Worm (Caenorhabditis elegans) whole organism, late embryonic: ENCODE results near the gene ppm-1.H.

ENCODE experiments used
- Y22D7AL.16 ChIP-seq: sonication (generic microtip); optimal IDR thresholded peaks from 2 replicates; lab custom pipeline; 2016; ENCODE audit warnings: missing genetic modification characterization, missing compliant biosample characterization
- ahr-1 ChIP-seq: sonication (generic microtip); optimal IDR thresholded peaks from 2 replicates; lab custom pipeline; 2016; ENCODE audit warnings: missing genetic modification characterization, missing compliant biosample characterization
- ceh-18 ChIP-seq: sonication (generic microtip); optimal IDR thresholded peaks from 2 replicates; lab custom pipeline; 2016; ENCODE audit warnings: missing genetic modification characterization, missing compliant biosample characterization
- ceh-2 ChIP-seq: sonication (generic microtip); optimal IDR thresholded peaks from 2 replicates; lab custom pipeline; 2016; ENCODE audit warnings: missing genotype, missing genetic modification characterization, missing compliant biosample characterization
- ceh-30 ChIP-seq: fragments of 150-350 bp; optimal IDR thresholded peaks from 2 replicates; lab custom pipeline; 2014; ENCODE audit warnings: missing biosample characterization, missing genetic modification characterization
- ceh-45 ChIP-seq: fragments of 200-800 bp; sonication (Bioruptor generic); IDR thresholded peaks from 2 replicates; pipeline ENCODE4 v1.3.6; 2022; ENCODE audit warnings: missing genetic modification reagents, missing genetic modification characterization, missing compliant biosample characterization
- ceh-6 ChIP-seq: fragments of 200-800 bp; sonication (Bioruptor generic); optimal IDR thresholded peaks from 2 replicates; lab custom pipeline; 2018; ENCODE audit warnings: mild to moderate bottlenecking, missing genetic modification characterization, missing compliant biosample characterization
- ceh-9 ChIP-seq: sonication (generic microtip); optimal IDR thresholded peaks from 2 replicates; lab custom pipeline; 2016; ENCODE audit warnings: mild to moderate bottlenecking, missing genetic modification characterization, inconsistent platforms, missing compliant biosample characterization
- dve-1 ChIP-seq: sonication (generic microtip); optimal IDR thresholded peaks from 2 replicates; lab custom pipeline; 2017; ENCODE audit warnings: antibody characterized with exemption, mild to moderate bottlenecking, missing genetic modification characterization, missing compliant biosample characterization
- elt-2 ChIP-seq: sonication (generic microtip); optimal IDR thresholded peaks from 2 replicates; lab custom pipeline; 2016; ENCODE audit warnings: missing genetic modification reagents, missing genetic modification characterization, missing compliant biosample characterization
- elt-4 ChIP-seq: sonication (generic microtip); optimal IDR thresholded peaks from 2 replicates; lab custom pipeline; 2016; ENCODE audit warnings: missing genetic modification characterization, missing compliant biosample characterization
- fax-1 ChIP-seq: sonication (generic microtip); optimal IDR thresholded peaks from 2 replicates; lab custom pipeline; 2016; ENCODE audit warnings: missing genotype, missing genetic modification characterization, missing compliant biosample characterization
- gmeb-2 ChIP-seq: sonication (generic microtip); optimal IDR thresholded peaks from 2 replicates; lab custom pipeline; 2016; ENCODE audit warnings: missing genetic modification characterization, inconsistent platforms, missing compliant biosample characterization
- hlh-30 ChIP-seq: sonication (generic microtip); optimal IDR thresholded peaks from 2 replicates; lab custom pipeline; 2017; ENCODE audit warnings: antibody characterized with exemption, missing genetic modification characterization, missing compliant biosample characterization; ENCODE audit not compliant: insufficient read depth
- hlh-6 ChIP-seq: sonication (generic microtip); optimal IDR thresholded peaks from 2 replicates; lab custom pipeline; 2016; ENCODE audit warnings: missing genotype, missing genetic modification characterization, missing compliant biosample characterization
- hlh-8 ChIP-seq: sonication (generic microtip); optimal IDR thresholded peaks from 2 replicates; lab custom pipeline; 2016; ENCODE audit warnings: missing genotype, missing genetic modification characterization, missing compliant biosample characterization
- lin-11 ChIP-seq: fragments of 200-800 bp; sonication (Bioruptor generic); optimal IDR thresholded peaks from 2 replicates; lab custom pipeline; 2018; ENCODE audit warnings: mild to moderate bottlenecking, missing genetic modification characterization, missing compliant biosample characterization
- madf-2 ChIP-seq: sonication (generic microtip); optimal IDR thresholded peaks from 2 replicates; lab custom pipeline; 2017; ENCODE audit warnings: missing genetic modification characterization, missing compliant biosample characterization
- nfya-1 ChIP-seq: sonication (generic microtip); optimal IDR thresholded peaks from 2 replicates; lab custom pipeline; 2017; ENCODE audit warnings: missing genetic modification characterization, mild to moderate bottlenecking, missing compliant biosample characterization, antibody characterized with exemption, moderate library complexity
- nhr-11 ChIP-seq: fragments of 150-350 bp; optimal IDR thresholded peaks from 2 replicates; lab custom pipeline; 2014; ENCODE audit warnings: missing biosample characterization, missing genetic modification characterization
- odd-2 ChIP-seq: sonication (generic microtip); optimal IDR thresholded peaks from 2 replicates; lab custom pipeline; 2017; ENCODE audit warnings: antibody characterized with exemption, mild to moderate bottlenecking, missing genetic modification characterization, missing compliant biosample characterization
- pag-3 ChIP-seq: sonication (generic microtip); optimal IDR thresholded peaks from 2 replicates; lab custom pipeline; 2016; ENCODE audit warnings: missing compliant biosample characterization, missing genetic modification characterization, borderline replicate concordance
- pat-9 ChIP-seq: fragments of 200-800 bp; sonication (Bioruptor generic); optimal IDR thresholded peaks from 2 replicates; lab custom pipeline; 2018; ENCODE audit warnings: mild to moderate bottlenecking, missing genetic modification characterization, moderate library complexity, missing compliant biosample characterization
- pax-1 ChIP-seq: fragments of 150-350 bp; optimal IDR thresholded peaks from 2 replicates; lab custom pipeline; 2014; ENCODE audit warnings: missing biosample characterization, missing genetic modification characterization
- pqm-1 ChIP-seq: sonication (generic microtip); optimal IDR thresholded peaks from 2 replicates; lab custom pipeline; 2016; ENCODE audit warnings: missing genetic modification characterization, missing compliant biosample characterization
- ref-2 ChIP-seq: sonication (generic microtip); optimal IDR thresholded peaks from 2 replicates; lab custom pipeline; 2016; ENCODE audit warnings: missing genetic modification characterization, missing compliant biosample characterization
- rnt-1 ChIP-seq: sonication (generic microtip); optimal IDR thresholded peaks from 2 replicates; lab custom pipeline; 2016; ENCODE audit warnings: missing genetic modification characterization, missing compliant biosample characterization
- sdc-2 ChIP-seq: sonication (generic microtip); optimal IDR thresholded peaks from 2 replicates; lab custom pipeline; 2016; ENCODE audit warnings: missing genotype, missing genetic modification characterization, missing compliant biosample characterization
- sox-2 ChIP-seq: fragments of 200-800 bp; sonication (Bioruptor generic); IDR thresholded peaks from 2 replicates; pipeline ENCODE4 v1.3.6; 2022; ENCODE audit warnings: missing genetic modification reagents, missing genetic modification characterization, missing compliant biosample characterization
- unc-3 ChIP-seq, 2 experiments: fragments of 200-800 bp in 1 of 2; sonication (Bioruptor generic) in 1 of 2; sonication (generic microtip) in 1 of 2; conservative IDR thresholded peaks in 1 of 2; optimal IDR thresholded peaks in 1 of 2; 2 replicates each; pipeline versions ENCODE4 v1.3.6 to Lab custom; 2016 to 2022; ENCODE audit warnings: missing compliant biosample characterization in 2 of 2, missing genetic modification characterization in 2 of 2, missing genetic modification reagents in 1 of 2
- unc-42 ChIP-seq: sonication (generic microtip); optimal IDR thresholded peaks from 2 replicates; lab custom pipeline; 2016; ENCODE audit warnings: missing genotype, missing genetic modification characterization, missing compliant biosample characterization
- zip-5 ChIP-seq: sonication (generic microtip); optimal IDR thresholded peaks from 2 replicates; lab custom pipeline; 2016; ENCODE audit warnings: missing genetic modification characterization, missing compliant biosample characterization
- ztf-16 ChIP-seq: sonication (generic microtip); optimal IDR thresholded peaks from 2 replicates; lab custom pipeline; 2017; ENCODE audit warnings: missing genetic modification characterization, missing compliant biosample characterization

Gene ppm-1.H

DNA sequence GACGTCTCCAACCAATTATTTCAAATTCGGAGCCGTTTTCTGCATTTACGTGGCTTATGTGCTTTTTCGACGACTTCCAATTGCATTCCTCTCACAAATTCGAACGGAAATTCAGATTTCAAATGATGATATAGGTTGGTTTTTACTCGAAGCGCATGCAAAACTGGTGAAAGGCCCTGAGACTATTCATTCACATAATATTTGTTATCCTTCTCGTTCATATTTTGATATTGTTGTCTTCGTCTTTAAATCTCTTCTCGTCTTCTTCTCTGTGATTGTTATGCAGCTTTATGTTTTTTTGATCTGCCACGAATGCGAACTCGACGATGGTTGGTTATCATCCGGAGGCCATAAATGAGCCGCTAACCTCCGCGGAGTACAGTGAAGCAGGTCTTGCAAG is 14.8 kb upstream of the ppm-1.H start, which contains the start of gene hpo-12:
TSS of gene hpo-12 (plus strand) at position 301 of the 400 bp plus-strand sequence.
- no peak for TF ChIP-seq sox-2 (GFP tag; lab: Robert Waterston, UW)
- TF ChIP-seq fax-1: no peak
- TF ChIP-seq ztf-16: no peak
- TF ChIP-seq ahr-1 (tag; lab: Kevin White, UChicago): no peak
- TF ChIP-seq pat-9 (tag; lab: Kevin White, UChicago): no peak
- TF ChIP-seq unc-42: no peak
- TF ChIP-seq ceh-2 (tag; lab: Kevin White, UChicago): no peak
- TF ChIP-seq ceh-18 (tag; lab: Kevin White, UChicago): no peak
- no peak for TF ChIP-seq lin-11 (tag; lab: Kevin White, UChicago)
- TF ChIP-seq ceh-30 (tag; lab: Kevin White, UChicago): no peak
- no peak for TF ChIP-seq ceh-45 (GFP tag; lab: Robert Waterston, UW)
- no peak for TF ChIP-seq ceh-6
- TF ChIP-seq hlh-8 (tag; lab: Kevin White, UChicago): no peak
- TF ChIP-seq rnt-1 (tag; lab: Kevin White, UChicago): no peak

ce11 chrIV:12282157-12282789 is 14.2 kb upstream of the ppm-1.H start, which contains the start of the genes C42C1.12 and C42C1.19:
C42C1.12 (minus strand) TSS chrIV:12282207.
C42C1.19 (plus strand) TSS chrIV:12282739.
- TF ChIP-seq pax-1 (tag; lab: Kevin White, UChicago): no peak
- TF ChIP-seq sdc-2: no peak

- TF ChIP-seq ceh-18 (tag; lab: Kevin White, UChicago) (no peak), elt-2 (tag; lab: Kevin White, UChicago) (peak; percentile 16)
Observed at ce11 chrIV:12279340-12279739, 11.2 kb upstream of the ppm-1.H start, which contains the start of gene ltah-1.1. ltah-1.1 (plus strand) TSS chrIV:12279622.

DNA sequence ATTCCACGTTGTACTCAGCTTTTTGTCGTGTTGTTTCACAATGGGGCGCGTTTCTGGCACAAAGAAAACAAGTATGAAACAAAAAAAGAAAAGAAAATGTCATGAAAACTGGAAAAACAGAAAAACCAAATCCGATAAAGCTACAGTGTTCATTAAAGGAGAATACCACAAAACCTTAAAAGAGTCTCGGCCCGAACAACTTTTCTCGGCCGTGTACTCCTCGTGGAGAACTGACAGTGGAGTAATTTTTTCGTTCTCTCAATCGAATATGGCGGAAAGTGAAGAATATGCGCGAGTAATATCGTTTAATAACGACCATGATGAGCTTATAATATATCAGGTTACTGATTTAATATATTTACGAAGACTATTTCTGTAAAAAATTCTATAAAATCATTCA is 10.4 kb upstream of the ppm-1.H start, which contains the start of the genes tag-335 and vkmt-1:
TSS of gene tag-335 (minus strand) at position 88 of the 400 bp plus-strand sequence.
TSS of gene vkmt-1 (plus strand) at position 219 of the 400 bp plus-strand sequence.
- TF ChIP-seq ref-2 (no peak), nfya-1 (tag; lab: Kevin White, UChicago) (no peak), pqm-1 (tag; lab: Kevin White, UChicago) (no peak), nhr-11 (tag; lab: Kevin White, UChicago) (no peak), unc-3 (GFP tag; conservative IDR thresholded peaks at IDR 0.05; lab: Robert Waterston, UW) (no peak), unc-3 (tag; optimal IDR thresholded peaks at IDR 0.05; lab: Kevin White, UChicago) (no peak)

DNA sequence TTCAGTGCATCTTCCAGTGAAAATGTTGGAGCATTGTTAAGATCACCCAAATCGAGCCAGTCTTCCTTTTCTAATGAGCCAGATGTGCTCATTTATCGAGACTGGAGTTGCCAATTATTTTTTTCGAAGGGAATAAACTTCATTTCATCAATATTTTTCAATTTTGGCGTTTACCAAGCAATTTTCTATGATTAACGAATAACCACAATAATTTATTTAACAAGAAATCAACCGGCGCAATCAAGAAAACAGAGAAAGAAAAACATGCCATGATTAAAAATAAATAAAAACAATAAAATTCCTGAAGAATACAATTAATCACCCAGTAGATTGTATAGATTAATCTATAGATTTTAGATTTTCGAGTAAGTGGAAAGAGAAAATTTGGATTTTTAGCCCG is 7.8 kb upstream of the ppm-1.H start, which contains the start of gene vps-8:
TSS of gene vps-8 (minus strand) at position 101 of the 400 bp plus-strand sequence.
- TF ChIP-seq nhr-11 (tag; lab: Kevin White, UChicago) (no peak), madf-2 (no peak), gmeb-2 (tag; lab: Kevin White, UChicago) (no peak), zip-5 (tag; lab: Kevin White, UChicago) (no peak), elt-4 (no peak), ceh-2 (tag; lab: Kevin White, UChicago) (no peak), odd-2 (no peak), dve-1 (tag; lab: Kevin White, UChicago) (no peak), ceh-9 (tag; lab: Kevin White, UChicago) (no peak), hlh-6 (tag; lab: Kevin White, UChicago) (no peak), pag-3 (tag; lab: Kevin White, UChicago) (no peak), hlh-30 (no peak), Y22D7AL.16 (tag; lab: Kevin White, UChicago) (no peak)
